Worm (Caenorhabditis elegans) whole organism, young adult: Measurements from ENCODE around the gene Y56A3A.2.

Experiments used
- F37B4.10 ChIP-seq: fragments of 200-800 bp; sonication (Bioruptor generic); IDR thresholded peaks from 2 replicates; pipeline ENCODE4 v1.3.6; 2022; ENCODE audit warnings: missing genetic modification characterization, missing compliant biosample characterization
- ama-1 ChIP-seq, 3 experiments: fragments of 150-350 bp in 1 of 3; sonication (generic microtip) in 2 of 3; optimal IDR thresholded peaks; 2 replicates each; lab custom pipeline; 2014 to 2018; ENCODE audit warnings: missing biosample characterization in 2 of 3, missing genetic modification characterization in 2 of 3, missing genetic modification reagents in 2 of 3
- madf-10 ChIP-seq: sonication (generic microtip); optimal IDR thresholded peaks from 2 replicates; lab custom pipeline; 2016; ENCODE audit warnings: mild to moderate bottlenecking, missing genetic modification characterization, missing compliant biosample characterization
- nhr-120 ChIP-seq: fragments of 200-800 bp; sonication (Bioruptor generic); IDR thresholded peaks from 2 replicates; pipeline ENCODE4 v1.3.6; 2022; ENCODE audit warnings: missing genetic modification characterization, missing compliant biosample characterization
- pha-4 ChIP-seq: fragments of 150-350 bp; sonication (generic microtip); optimal IDR thresholded peaks from 2 replicates; lab custom pipeline; 2014; ENCODE audit warnings: missing biosample characterization, missing genetic modification reagents, missing genetic modification characterization
- somi-1 ChIP-seq: fragments of 200-800 bp; sonication (Bioruptor generic); optimal IDR thresholded peaks from 2 replicates; lab custom pipeline; 2018; ENCODE audit warnings: mild to moderate bottlenecking, missing genetic modification characterization, missing compliant biosample characterization

DNA sequence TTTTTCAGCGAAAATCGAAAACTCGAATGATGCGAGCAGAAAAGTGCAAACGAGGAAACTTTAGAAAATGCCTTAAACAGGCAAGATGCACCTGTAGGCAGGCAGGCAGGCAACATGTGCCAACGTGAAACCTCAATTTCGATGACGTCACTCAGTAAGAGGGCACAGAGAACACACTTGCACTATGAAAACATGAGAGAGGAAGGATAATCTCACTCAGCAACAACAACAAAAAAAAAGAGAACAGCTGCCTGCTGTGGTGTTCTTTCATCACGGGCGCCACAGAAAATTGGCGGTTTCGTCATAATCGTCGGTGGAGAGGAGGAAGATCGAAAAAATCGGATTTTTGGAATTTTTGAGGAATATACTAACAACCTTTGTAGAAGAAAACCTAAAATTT, 27.9 kb downstream of the Y56A3A.2 start:
- TF ChIP-seq pha-4 (no peak), ama-1 (optimal IDR thresholded peaks at IDR 0.05; lab: Kevin White, UChicago) (no peak), ama-1 (GFP tag; optimal IDR thresholded peaks at IDR 0.05; lab: Kevin White, UChicago) (no peak), F37B4.10 (GFP tag; lab: Robert Waterston, UW) (no peak), somi-1 (GFP tag; lab: Kevin White, UChicago) (no peak), madf-10 (tag; lab: Kevin White, UChicago) (no peak), nhr-120 (GFP tag; lab: Robert Waterston, UW) (no peak)
